3 fruit fly cellular contexts compared by ENCODE assay signal in genomic region chr3R:22803655-22804341, dm6.
TF ChIP-seq lines count a peak whose summit lies in the region.

CG7031 (plus strand) TSS chr3R:22804291.

- no peak for TF ChIP-seq CTCF in whole organism, embryonic (GFP tag; optimal IDR thresholded peaks at IDR 0.05; lab: Kevin White, UChicago)

TF ChIP-seq in whole organism, embryonic, 481 proteins besides CTCF, POLR2A, EP300 and RAD21:
- TF ChIP-seq mirr (GFP tag; optimal IDR thresholded peaks at IDR 0.05; lab: Kevin White, UChicago): no peak
- TF ChIP-seq CG18011 (GFP tag; optimal IDR thresholded peaks at IDR 0.05; lab: Kevin White, UChicago): peak; percentile 85

TF ChIP-seq in whole organism, prepupa, 60 proteins besides CTCF, POLR2A, EP300 and RAD21:
- TF ChIP-seq Lpt (GFP tag; optimal IDR thresholded peaks at IDR 0.05; lab: Kevin White, UChicago): peak; percentile 7
- TF ChIP-seq Ets96B (tag; optimal IDR thresholded peaks at IDR 0.05; lab: Kevin White, UChicago): no peak
- TF ChIP-seq CG6792 (GFP tag; optimal IDR thresholded peaks at IDR 0.05; lab: Kevin White, UChicago): no peak
- no peak for TF ChIP-seq Blimp-1 (GFP tag; optimal IDR thresholded peaks at IDR 0.05; lab: Kevin White, UChicago)
- no peak for TF ChIP-seq esn (GFP tag; optimal IDR thresholded peaks at IDR 0.05; lab: Kevin White, UChicago)
- peak; percentile 58 for TF ChIP-seq Eip78C (GFP tag; lab: Kevin White, UChicago)
- no peak for TF ChIP-seq Met (GFP tag; optimal IDR thresholded peaks at IDR 0.05; lab: Kevin White, UChicago)
- peak; percentile 51 for TF ChIP-seq Hr4 (GFP tag; optimal IDR thresholded peaks at IDR 0.05; lab: Kevin White, UChicago)
- TF ChIP-seq salr (GFP tag; optimal IDR thresholded peaks at IDR 0.05; lab: Kevin White, UChicago): no peak
- TF ChIP-seq lz (GFP tag; optimal IDR thresholded peaks at IDR 0.05; lab: Kevin White, UChicago): no peak
- no peak for TF ChIP-seq CG1621 (tag; optimal IDR thresholded peaks at IDR 0.05; lab: Kevin White, UChicago)
- no peak for TF ChIP-seq CG3032 (tag; optimal IDR thresholded peaks at IDR 0.05; lab: Kevin White, UChicago)
- TF ChIP-seq cyc (GFP tag; optimal IDR thresholded peaks at IDR 0.05; lab: Kevin White, UChicago): no peak
- TF ChIP-seq CG8119 (GFP tag; IDR thresholded peaks at IDR 0.05; lab: Robert Waterston, UW): no peak
- no peak for TF ChIP-seq topi (GFP tag; optimal IDR thresholded peaks at IDR 0.05; lab: Kevin White, UChicago)
- TF ChIP-seq spab (GFP tag; optimal IDR thresholded peaks at IDR 0.05; lab: Kevin White, UChicago): no peak
- no peak for TF ChIP-seq CG11762 (GFP tag; optimal IDR thresholded peaks at IDR 0.05; lab: Kevin White, UChicago; ENCODE audit: insufficient read depth)
- TF ChIP-seq CG32006 (GFP tag; optimal IDR thresholded peaks at IDR 0.05; lab: Kevin White, UChicago): peak; percentile 15
- no peak for TF ChIP-seq dac (GFP tag; optimal IDR thresholded peaks at IDR 0.05; lab: Kevin White, UChicago)
- no peak for TF ChIP-seq dsx (GFP tag; optimal IDR thresholded peaks at IDR 0.05; lab: Kevin White, UChicago; ENCODE audit: poor library complexity, severe bottlenecking)
- TF ChIP-seq CG6163 (GFP tag; IDR thresholded peaks at IDR 0.05; lab: Robert Waterston, UW): 0 out of 3 replicates have a peak, but pooled peaks have one; percentile 30
- peak; percentile 39; the same call in 1 of the 3 replicates for TF ChIP-seq eg (GFP tag; IDR thresholded peaks at IDR 0.05; lab: Robert Waterston, UW)

TF ChIP-seq in whole organism, pupa, 21 proteins besides CTCF, POLR2A, EP300 and RAD21:
- TF ChIP-seq CG13204 (GFP tag; optimal IDR thresholded peaks at IDR 0.05; lab: Kevin White, UChicago) (no peak), CG34367 (tag; optimal IDR thresholded peaks at IDR 0.05; lab: Kevin White, UChicago) (no peak), CG10348 (GFP tag; IDR thresholded peaks at IDR 0.05; lab: Robert Waterston, UW) (no peak), CG8301 (tag; optimal IDR thresholded peaks at IDR 0.05; lab: Kevin White, UChicago) (no peak), CG32121 (GFP tag; IDR thresholded peaks at IDR 0.05; lab: Robert Waterston, UW) (peak; percentile 33; the same call in 1 of the 2 replicates), CG4496 (GFP tag; IDR thresholded peaks at IDR 0.05; lab: Robert Waterston, UW) (peak; percentile 65)

Comparison
In these comparisons a context has a peak if more than half of its experiments do, and no peak if none do; other contexts are left out.
1. Of the 7 proteins assayed by ChIP-seq in both whole organism, embryonic and whole organism, prepupa: peak only in whole organism, embryonic: none; only in whole organism, prepupa: Lpt; in both: none; in neither: 6.